Worm (Caenorhabditis elegans) whole organism, mixed stage, embryonic: ENCODE results near the gene snpc-1.1.
A peak's percentile ranks its signal among the peaks of the same experiment; 100 is the strongest.

Experiments used
- M03D4.4 ChIP-seq: sonication (generic microtip); optimal IDR thresholded peaks from 2 replicates; lab custom pipeline; 2017; ENCODE audit warnings: mild to moderate bottlenecking, missing genetic modification characterization, missing compliant biosample characterization
- bed-3 ChIP-seq: fragments of 200-800 bp; sonication (Bioruptor generic); optimal IDR thresholded peaks from 3 replicates; lab custom pipeline; 2018; ENCODE audit warnings: mild to moderate bottlenecking, missing genetic modification characterization, moderate library complexity, missing compliant biosample characterization
- ceh-43 ChIP-seq: fragments of 200-800 bp; sonication (Bioruptor generic); optimal IDR thresholded peaks from 2 replicates; lab custom pipeline; 2018; ENCODE audit warnings: mild to moderate bottlenecking, missing genetic modification characterization, moderate library complexity, missing compliant biosample characterization
- ceh-83 ChIP-seq: fragments of 200-800 bp; sonication (Bioruptor generic); optimal IDR thresholded peaks from 2 replicates; lab custom pipeline; 2018; ENCODE audit warnings: mild to moderate bottlenecking, missing genetic modification characterization, missing compliant biosample characterization
- ces-1 ChIP-seq: fragments of 150-350 bp; optimal IDR thresholded peaks from 2 replicates; lab custom pipeline; 2014; ENCODE audit warnings: missing biosample characterization, missing genetic modification reagents, missing genetic modification characterization
- cnd-1 ChIP-seq: fragments of 200-800 bp; sonication (Bioruptor generic); optimal IDR thresholded peaks from 2 replicates; lab custom pipeline; 2018; ENCODE audit warnings: mild to moderate bottlenecking, missing genetic modification characterization, missing compliant biosample characterization
- elt-1 ChIP-seq: sonication (generic microtip); optimal IDR thresholded peaks from 2 replicates; lab custom pipeline; 2017; ENCODE audit warnings: missing genetic modification characterization, mild to moderate bottlenecking, missing compliant biosample characterization, antibody characterized with exemption, moderate library complexity, borderline replicate concordance; ENCODE audit not compliant: insufficient read depth
- elt-3 ChIP-seq: fragments of 150-350 bp; optimal IDR thresholded peaks from 2 replicates; lab custom pipeline; 2014; ENCODE audit warnings: missing biosample characterization, missing genetic modification characterization
- flh-1 ChIP-seq: fragments of 200-800 bp; sonication (Bioruptor generic); optimal IDR thresholded peaks from 2 replicates; lab custom pipeline; 2018; ENCODE audit warnings: mild to moderate bottlenecking, missing genetic modification characterization, moderate library complexity, missing compliant biosample characterization
- ham-2 ChIP-seq: fragments of 200-800 bp; sonication (Bioruptor generic); optimal IDR thresholded peaks from 2 replicates; lab custom pipeline; 2018; ENCODE audit warnings: mild to moderate bottlenecking, missing genetic modification characterization, missing compliant biosample characterization
- hlh-1 ChIP-seq: fragments of 150-350 bp; optimal IDR thresholded peaks from 2 replicates; lab custom pipeline; 2014; ENCODE audit warnings: missing biosample characterization, missing genetic modification reagents, missing genetic modification characterization
- lin-13 ChIP-seq: fragments of 150-350 bp; optimal IDR thresholded peaks from 2 replicates; lab custom pipeline; 2014; ENCODE audit warnings: missing biosample characterization, missing genetic modification characterization
- lin-32 ChIP-seq: fragments of 200-800 bp; sonication (Bioruptor generic); optimal IDR thresholded peaks from 2 replicates; lab custom pipeline; 2018; ENCODE audit warnings: mild to moderate bottlenecking, missing genetic modification characterization, missing compliant biosample characterization
- lsy-2 ChIP-seq: fragments of 150-350 bp; optimal IDR thresholded peaks from 2 replicates; lab custom pipeline; 2014; ENCODE audit warnings: missing biosample characterization, missing genetic modification characterization
- mab-5 ChIP-seq: fragments of 150-350 bp; optimal IDR thresholded peaks from 2 replicates; lab custom pipeline; 2014; ENCODE audit warnings: missing biosample characterization, missing genetic modification characterization
- mep-1 ChIP-seq: fragments of 150-350 bp; optimal IDR thresholded peaks from 2 replicates; lab custom pipeline; 2017; ENCODE audit warnings: missing biosample characterization, missing genetic modification reagents, missing genetic modification characterization, inconsistent platforms
- mls-2 ChIP-seq: sonication (generic microtip); optimal IDR thresholded peaks from 2 replicates; lab custom pipeline; 2016; ENCODE audit warnings: mild to moderate bottlenecking, missing genetic modification characterization, moderate library complexity, missing compliant biosample characterization
- nhr-12 ChIP-seq: fragments of 150-350 bp; optimal IDR thresholded peaks from 2 replicates; lab custom pipeline; 2014; ENCODE audit warnings: missing biosample characterization, missing genetic modification characterization
- nhr-2 ChIP-seq: fragments of 150-350 bp; optimal IDR thresholded peaks from 2 replicates; lab custom pipeline; 2014; ENCODE audit warnings: missing biosample characterization, missing genetic modification characterization
- nhr-237 ChIP-seq: fragments of 150-350 bp; optimal IDR thresholded peaks from 2 replicates; lab custom pipeline; 2014; ENCODE audit warnings: missing biosample characterization, missing genetic modification characterization
- nhr-28 ChIP-seq: fragments of 150-350 bp; optimal IDR thresholded peaks from 2 replicates; lab custom pipeline; 2014; ENCODE audit warnings: missing biosample characterization, missing genetic modification characterization
- nhr-76 ChIP-seq: sonication (generic microtip); optimal IDR thresholded peaks from 2 replicates; lab custom pipeline; 2017; ENCODE audit warnings: missing biosample characterization, missing genetic modification characterization
- pha-4 ChIP-seq: fragments of 150-350 bp; optimal IDR thresholded peaks from 2 replicates; lab custom pipeline; 2018; ENCODE audit warnings: missing biosample characterization, missing genetic modification reagents, missing genetic modification characterization
- sem-2 ChIP-seq: fragments of 200-800 bp; sonication (Bioruptor generic); optimal IDR thresholded peaks from 2 replicates; lab custom pipeline; 2018; ENCODE audit warnings: mild to moderate bottlenecking, missing genetic modification characterization, missing compliant biosample characterization
- snpc-4 ChIP-seq: fragments of 150-350 bp; optimal IDR thresholded peaks from 2 replicates; lab custom pipeline; 2014; ENCODE audit warnings: missing biosample characterization, missing genetic modification characterization
- sptf-1 ChIP-seq: sonication (generic microtip); optimal IDR thresholded peaks from 2 replicates; lab custom pipeline; 2017; ENCODE audit warnings: mild to moderate bottlenecking, missing genetic modification characterization, moderate library complexity, missing compliant biosample characterization
- tbx-8 ChIP-seq: fragments of 200-800 bp; sonication (Bioruptor generic); optimal IDR thresholded peaks from 2 replicates; lab custom pipeline; 2018; ENCODE audit warnings: mild to moderate bottlenecking, missing genetic modification characterization, moderate library complexity, missing compliant biosample characterization
- unc-120 ChIP-seq: sonication (generic microtip); optimal IDR thresholded peaks from 2 replicates; lab custom pipeline; 2017; ENCODE audit warnings: missing genetic modification characterization, missing compliant biosample characterization; ENCODE audit not compliant: poor library complexity, severe bottlenecking
- unc-39 ChIP-seq: fragments of 150-350 bp; optimal IDR thresholded peaks from 2 replicates; lab custom pipeline; 2014; ENCODE audit warnings: missing biosample characterization, missing genetic modification characterization
- unc-62 ChIP-seq: fragments of 150-350 bp; optimal IDR thresholded peaks from 2 replicates; lab custom pipeline; 2014; ENCODE audit warnings: missing biosample characterization, missing genetic modification reagents, missing genetic modification characterization
- zip-8 ChIP-seq: fragments of 150-350 bp; optimal IDR thresholded peaks from 2 replicates; lab custom pipeline; 2014; ENCODE audit warnings: missing biosample characterization, missing genetic modification characterization
- ztf-11 ChIP-seq: fragments of 150-350 bp; optimal IDR thresholded peaks from 2 replicates; lab custom pipeline; 2014; ENCODE audit warnings: missing biosample characterization, missing genetic modification characterization

snpc-1.1 gene

DNA sequence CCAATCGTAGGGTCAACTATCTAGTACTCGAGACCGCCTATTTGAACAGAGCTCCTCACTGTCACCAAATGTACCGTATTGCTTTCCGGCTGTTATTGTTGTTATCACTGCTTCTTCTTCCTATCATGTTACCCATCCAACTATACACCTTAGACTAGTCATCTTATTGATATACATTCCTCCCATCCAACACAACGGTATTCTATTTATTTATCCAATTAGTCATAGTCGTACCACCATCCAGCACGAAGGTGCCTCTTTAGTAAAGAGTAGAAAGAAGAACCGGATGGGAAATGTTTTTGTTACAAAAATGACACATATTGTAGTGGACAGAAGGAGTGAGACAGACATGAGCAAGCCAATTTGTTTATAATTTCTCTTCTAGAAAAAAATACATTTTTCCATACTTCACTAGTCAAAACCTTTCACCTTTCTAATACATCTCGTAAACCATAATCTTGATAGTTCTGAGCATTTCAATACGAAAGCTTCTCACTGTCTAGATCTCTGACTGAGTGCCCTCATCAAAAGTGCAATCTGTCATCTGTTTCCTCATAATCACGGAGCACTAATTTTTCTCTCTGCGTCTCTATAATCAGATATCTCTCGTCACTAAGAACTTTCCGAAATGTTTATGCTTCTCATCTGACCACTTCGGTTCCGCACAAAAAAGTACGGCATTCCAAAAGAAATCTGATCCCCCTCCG is 29.2 kb upstream of the snpc-1.1 start:
- TF ChIP-seq nhr-2 (tag; lab: Kevin White, UChicago): no peak
- TF ChIP-seq bed-3 (GFP tag; lab: Kevin White, UChicago): no peak
- peak; percentile 7 for TF ChIP-seq ces-1 (GFP tag; lab: Kevin White, UChicago)
- TF ChIP-seq ceh-43 (GFP tag; lab: Kevin White, UChicago): no peak
- no peak for TF ChIP-seq unc-120
- no peak for TF ChIP-seq nhr-12 (tag; lab: Kevin White, UChicago)
- TF ChIP-seq nhr-237 (tag; lab: Kevin White, UChicago): no peak
- TF ChIP-seq snpc-4: no peak
- TF ChIP-seq lsy-2: peak; percentile 29
- TF ChIP-seq tbx-8 (GFP tag; lab: Kevin White, UChicago): no peak
- peak; percentile 7 for TF ChIP-seq ztf-11 (tag; lab: Kevin White, UChicago)
- peak; percentile 35 for TF ChIP-seq pha-4 (tag; lab: Kevin White, UChicago)

DNA sequence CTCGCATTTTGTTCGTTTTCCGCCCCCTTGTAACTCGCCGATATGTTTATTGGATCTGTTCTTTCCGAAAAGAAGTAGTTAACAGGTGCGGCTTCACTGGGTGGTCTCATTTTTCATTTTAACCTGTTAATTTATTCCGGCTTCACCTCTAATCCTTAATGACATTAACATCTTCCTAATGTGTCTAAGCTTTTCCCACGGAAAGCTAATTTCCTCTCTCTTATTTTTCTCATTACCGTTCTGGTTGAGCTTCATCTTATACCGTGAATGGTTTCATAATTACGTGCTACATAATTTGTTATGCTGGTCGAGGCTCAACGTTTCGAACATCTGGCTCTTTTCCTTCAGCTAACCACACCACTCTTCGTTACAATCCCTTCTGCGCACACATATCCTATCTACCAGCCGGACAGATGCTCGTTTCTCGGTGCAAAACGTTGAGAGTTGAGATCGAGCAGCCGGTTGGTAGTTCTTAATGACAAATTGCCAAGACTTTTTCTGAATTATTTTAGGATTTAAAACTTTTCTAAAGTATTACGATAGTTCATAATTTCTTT is 28.3 kb upstream of the snpc-1.1 start:
- TF ChIP-seq nhr-2 (tag; lab: Kevin White, UChicago): no peak
- peak; percentile 64 for TF ChIP-seq cnd-1 (tag; lab: Kevin White, UChicago)
- TF ChIP-seq mab-5: no peak
- peak; percentile 90 for TF ChIP-seq ces-1 (GFP tag; lab: Kevin White, UChicago)
- TF ChIP-seq mep-1 (tag; lab: Kevin White, UChicago): no peak
- no peak for TF ChIP-seq zip-8
- TF ChIP-seq lin-32 (GFP tag; lab: Kevin White, UChicago): peak; percentile 81
- TF ChIP-seq nhr-76: no peak
- TF ChIP-seq hlh-1: peak; percentile 66
- TF ChIP-seq ceh-83 (GFP tag; lab: Kevin White, UChicago): no peak
- TF ChIP-seq M03D4.4 (tag; lab: Kevin White, UChicago): no peak
- no peak for TF ChIP-seq flh-1 (GFP tag; lab: Kevin White, UChicago)
- no peak for TF ChIP-seq unc-39 (tag; lab: Kevin White, UChicago)
- no peak for TF ChIP-seq pha-4 (tag; lab: Kevin White, UChicago)
- TF ChIP-seq nhr-28: no peak
- no peak for TF ChIP-seq nhr-237 (tag; lab: Kevin White, UChicago)
- no peak for TF ChIP-seq elt-1 (tag; lab: Kevin White, UChicago)
- TF ChIP-seq sptf-1 (tag; lab: Kevin White, UChicago): no peak
- peak; percentile 6 for TF ChIP-seq ceh-43 (GFP tag; lab: Kevin White, UChicago)
- no peak for TF ChIP-seq sem-2 (GFP tag; lab: Kevin White, UChicago)
- no peak for TF ChIP-seq elt-3 (tag; lab: Kevin White, UChicago)
- peak; percentile 62 for TF ChIP-seq ztf-11 (tag; lab: Kevin White, UChicago)
- TF ChIP-seq lin-13 (tag; lab: Kevin White, UChicago): no peak
- TF ChIP-seq mls-2 (tag; lab: Kevin White, UChicago): peak; percentile 68

DNA sequence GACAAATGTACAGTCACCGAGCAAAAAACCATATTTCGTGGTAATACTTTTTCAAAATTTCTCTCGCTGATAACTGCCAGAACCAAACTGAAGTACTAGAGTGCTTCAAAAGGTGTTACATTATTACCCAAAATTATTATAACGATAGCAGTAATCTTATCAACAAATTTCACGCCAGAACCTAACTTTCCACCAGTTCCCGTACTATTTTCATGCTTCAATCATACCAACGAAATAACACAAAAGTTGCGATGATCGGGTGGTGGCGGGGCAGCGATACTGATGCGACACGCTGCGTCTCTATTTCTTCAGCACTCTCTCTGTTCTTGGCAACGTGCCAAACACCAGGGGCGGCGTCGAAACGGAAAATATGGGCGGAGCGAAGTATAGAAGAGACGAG is 27.8 kb upstream of the snpc-1.1 start:
- peak; percentile 20 for TF ChIP-seq unc-120
- TF ChIP-seq lin-13 (tag; lab: Kevin White, UChicago): no peak
- TF ChIP-seq ceh-83 (GFP tag; lab: Kevin White, UChicago): no peak
- no peak for TF ChIP-seq nhr-12 (tag; lab: Kevin White, UChicago)

DNA sequence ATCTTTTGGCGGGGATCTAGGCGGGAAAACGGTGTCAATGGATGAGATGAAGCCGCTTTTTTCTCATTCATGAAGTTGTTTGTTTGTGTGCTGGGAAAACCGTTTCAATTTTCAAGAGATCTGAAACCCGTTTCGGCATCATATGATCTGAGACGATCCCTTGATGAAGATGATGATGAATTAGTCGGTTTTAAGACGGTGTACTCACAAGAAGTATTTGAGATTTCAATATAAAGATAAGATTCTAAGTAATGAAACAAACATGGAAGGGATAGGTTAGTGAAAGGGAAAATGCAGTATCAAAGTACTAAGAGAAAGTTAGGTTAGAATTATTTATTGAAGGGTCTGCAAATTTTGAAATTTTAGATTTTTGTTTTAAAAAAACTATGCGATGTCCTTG is 27.1 kb upstream of the snpc-1.1 start:
- TF ChIP-seq nhr-237 (tag; lab: Kevin White, UChicago) (no peak), ztf-11 (tag; lab: Kevin White, UChicago) (no peak), zip-8 (no peak), ham-2 (no peak), nhr-76 (no peak), sem-2 (GFP tag; lab: Kevin White, UChicago) (no peak), nhr-28 (no peak), flh-1 (GFP tag; lab: Kevin White, UChicago) (no peak), mab-5 (no peak), elt-3 (tag; lab: Kevin White, UChicago) (no peak), nhr-2 (tag; lab: Kevin White, UChicago) (no peak), unc-62 (no peak), sptf-1 (tag; lab: Kevin White, UChicago) (no peak)
